Worm (Caenorhabditis elegans): ENCODE results near the gene K11H12.1.

The K11H12.1 gene

ce11 chrIV:675471-676159 is 22.4 kb upstream of the K11H12.1 start, which contains the start of the genes K11H12.4 and K11H12.10:
TSS of gene K11H12.4 (minus strand) at chrIV:675883.
TSS of gene K11H12.10 (plus strand) at chrIV:676075.
- TF ChIP-seq efl-1 (optimal IDR thresholded peaks at IDR 0.05) (no peak), efl-1 (GFP tag; optimal IDR thresholded peaks at IDR 0.05 in 1 of 2) (peak in 1 of 2 experiments; percentile 60), efl-3 (GFP tag; optimal IDR thresholded peaks at IDR 0.05) (no peak), elt-2 (tag; optimal IDR thresholded peaks at IDR 0.05) (peak; percentile 43), alr-1 (tag; optimal IDR thresholded peaks at IDR 0.05; ENCODE audit: borderline replicate concordance) (no peak), nhr-85 (tag) (peak; percentile 44)

- TF ChIP-seq lin-35 (GFP tag; optimal IDR thresholded peaks at IDR 0.05), result peak in 1 of 2 experiments; percentile 4
- no peak for TF ChIP-seq skn-1 (tag; optimal IDR thresholded peaks at IDR 0.05)
- no peak for TF ChIP-seq efl-1 (optimal IDR thresholded peaks at IDR 0.05)
- TF ChIP-seq efl-1 (GFP tag; optimal IDR thresholded peaks at IDR 0.05 in 1 of 2), result peak in 1 of 2 experiments; percentile 29
- peak; percentile 33 for TF ChIP-seq elt-2 (tag; optimal IDR thresholded peaks at IDR 0.05)
Observed at ce11 chrIV:673313-673712, 20.1 kb upstream of the K11H12.1 start, which contains the start of gene K11H12.3. TSS of gene K11H12.3 (minus strand) at chrIV:673480.

- TF ChIP-seq nhr-85 (tag) (peak; percentile 6), nhr-11 (tag; optimal IDR thresholded peaks at IDR 0.05) (no peak), zip-4 (GFP tag; optimal IDR thresholded peaks at IDR 0.05) (no peak), C16A3.4 (tag; optimal IDR thresholded peaks at IDR 0.05) (no peak), efl-1 (optimal IDR thresholded peaks at IDR 0.05) (no peak), efl-1 (GFP tag; optimal IDR thresholded peaks at IDR 0.05 in 1 of 2) (peak in 1 of 2 experiments; percentile 35)
Observed at ce11 chrIV:670455-670854, 17.2 kb upstream of the K11H12.1 start, which contains the start of gene K11H12.11. TSS of gene K11H12.11 (minus strand) at chrIV:670555.

ce11 chrIV:666991-667390 is 13.8 kb upstream of the K11H12.1 start, which contains the start of gene K11H12.6:
TSS of gene K11H12.6 (plus strand) at chrIV:667291.
- TF ChIP-seq C04F5.9 (tag; optimal IDR thresholded peaks at IDR 0.05) (no peak), rnt-1 (tag; optimal IDR thresholded peaks at IDR 0.05) (no peak), ets-5 (GFP tag; IDR thresholded peaks at IDR 0.05) (no peak), snu-23 (GFP tag; optimal IDR thresholded peaks at IDR 0.05) (no peak), unc-62 (GFP tag; optimal IDR thresholded peaks at IDR 0.05) (no peak), skn-1 (tag; optimal IDR thresholded peaks at IDR 0.05) (no peak), ceh-82 (tag; optimal IDR thresholded peaks at IDR 0.05) (no peak)

- TF ChIP-seq egl-27 (tag; optimal IDR thresholded peaks at IDR 0.05), result no peak
Observed at ce11 chrIV:665225-665624, 12.0 kb upstream of the K11H12.1 start, which contains the start of gene K11H12.7. TSS of gene K11H12.7 (plus strand) at chrIV:665525.

- TF ChIP-seq lin-14 (GFP tag; optimal IDR thresholded peaks at IDR 0.05) (peak; percentile 82), pqm-1 (tag; optimal IDR thresholded peaks at IDR 0.05) (no peak), pag-3 (tag; optimal IDR thresholded peaks at IDR 0.05; ENCODE audit: borderline replicate concordance, insufficient read depth) (peak; percentile 94), nhr-71 (tag; optimal IDR thresholded peaks at IDR 0.05) (no peak), jun-1 (tag; optimal IDR thresholded peaks at IDR 0.05) (no peak), elt-3 (tag; optimal IDR thresholded peaks at IDR 0.05) (peak in 1 of 6 experiments; percentile 47), ceh-82 (tag; optimal IDR thresholded peaks at IDR 0.05) (no peak), egl-27 (tag; optimal IDR thresholded peaks at IDR 0.05) (no peak), ceh-63 (GFP tag; optimal IDR thresholded peaks at IDR 0.05) (no peak), dsc-1 (tag; optimal IDR thresholded peaks at IDR 0.05) (peak; percentile 42), ceh-8 (GFP tag; optimal IDR thresholded peaks at IDR 0.05) (no peak), ets-5 (GFP tag; IDR thresholded peaks at IDR 0.05) (no peak), fkh-4 (tag; optimal IDR thresholded peaks at IDR 0.05; ENCODE audit: borderline replicate concordance) (no peak), aly-2 (tag; optimal IDR thresholded peaks at IDR 0.05) (no peak), lsy-2 (tag; optimal IDR thresholded peaks at IDR 0.05) (peak in 1 of 2 experiments; percentile 54), blmp-1 (tag; optimal IDR thresholded peaks at IDR 0.05) (peak; percentile 63), hlh-17 (GFP tag; optimal IDR thresholded peaks at IDR 0.05; ENCODE audit: borderline replicate concordance) (no peak), C04F5.9 (tag; optimal IDR thresholded peaks at IDR 0.05) (no peak), mep-1 (tag; optimal IDR thresholded peaks at IDR 0.05) (peak; percentile 60), lir-3 (tag; optimal IDR thresholded peaks at IDR 0.05; ENCODE audit: poor library complexity) (no peak), unc-98 (GFP tag; IDR thresholded peaks at IDR 0.05) (no peak), lin-35 (GFP tag; optimal IDR thresholded peaks at IDR 0.05) (peak in 1 of 2 experiments; percentile 0), nhr-11 (tag; optimal IDR thresholded peaks at IDR 0.05) (no peak), snu-23 (GFP tag; optimal IDR thresholded peaks at IDR 0.05) (peak; percentile 37), nhr-85 (tag) (peak; percentile 85), efl-1 (optimal IDR thresholded peaks at IDR 0.05) (no peak), efl-1 (GFP tag; optimal IDR thresholded peaks at IDR 0.05 in 1 of 2) (peak in 1 of 2 experiments; percentile 45)
Observed at ce11 chrIV:664122-664521, 10.9 kb upstream of the K11H12.1 start.
